Worm (Caenorhabditis elegans) whole organism, L4 larva: ENCODE data around the gene W02G9.4.

Experiments
- D1046.2 ChIP-seq: fragments of 200-800 bp; sonication (Bioruptor generic); IDR thresholded peaks from 2 replicates; pipeline ENCODE4 v1.3.6; 2022; ENCODE audit warnings: missing genetic modification characterization, missing compliant biosample characterization
- F26F4.8 ChIP-seq: fragments of 200-800 bp; sonication (Bioruptor generic); conservative IDR thresholded peaks from 2 replicates; pipeline ENCODE4 v1.3.6; 2022; ENCODE audit warnings: missing genetic modification characterization, missing compliant biosample characterization
- F37D6.2 ChIP-seq: sonication (generic microtip); optimal IDR thresholded peaks from 2 replicates; lab custom pipeline; 2016; ENCODE audit warnings: mild to moderate bottlenecking, missing genetic modification characterization, missing compliant biosample characterization
- T20F7.1 ChIP-seq: fragments of 200-800 bp; sonication (Bioruptor generic); optimal IDR thresholded peaks from 2 replicates; lab custom pipeline; 2018; ENCODE audit warnings: mild to moderate bottlenecking, missing genetic modification characterization, missing compliant biosample characterization
- Y48G9A.11 ChIP-seq: fragments of 200-800 bp; sonication (Bioruptor generic); IDR thresholded peaks from 2 replicates; pipeline ENCODE4 v1.3.6; 2022; ENCODE audit warnings: missing genetic modification reagents, missing genetic modification characterization, missing compliant biosample characterization
- Y5F2A.4 ChIP-seq: fragments of 200-800 bp; sonication (Bioruptor generic); optimal IDR thresholded peaks from 2 replicates; lab custom pipeline; 2018; ENCODE audit warnings: mild to moderate bottlenecking, missing genetic modification characterization, missing compliant biosample characterization
- aly-2 ChIP-seq: sonication (generic microtip); optimal IDR thresholded peaks from 2 replicates; lab custom pipeline; 2018; ENCODE audit warnings: missing biosample characterization, missing genetic modification characterization
- ceh-20 ChIP-seq: fragments of 200-800 bp; sonication (Bioruptor generic); IDR thresholded peaks from 2 replicates; pipeline ENCODE4 v1.3.6; 2022; ENCODE audit warnings: missing genetic modification reagents, missing genetic modification characterization, missing compliant biosample characterization
- ceh-44 ChIP-seq: fragments of 200-800 bp; sonication (Bioruptor generic); IDR thresholded peaks from 2 replicates; pipeline ENCODE4 v1.3.6; 2022; ENCODE audit warnings: missing genetic modification reagents, missing genetic modification characterization, missing compliant biosample characterization
- ceh-82 ChIP-seq: sonication (generic microtip); optimal IDR thresholded peaks from 2 replicates; lab custom pipeline; 2017; ENCODE audit warnings: missing biosample characterization, missing genetic modification characterization
- ces-1 ChIP-seq: fragments of 150-350 bp; sonication (generic microtip); optimal IDR thresholded peaks from 4 replicates; lab custom pipeline; 2014; ENCODE audit warnings: missing biosample characterization, missing genetic modification reagents, missing genetic modification characterization
- ctbp-1 ChIP-seq: fragments of 200-800 bp; sonication (Bioruptor generic); IDR thresholded peaks from 2 replicates; pipeline ENCODE4 v1.3.6; 2022; ENCODE audit warnings: missing genetic modification reagents, missing genetic modification characterization, missing compliant biosample characterization
- daf-12 ChIP-seq: fragments of 150-350 bp; optimal IDR thresholded peaks from 2 replicates; lab custom pipeline; 2014; ENCODE audit warnings: missing biosample characterization, missing genetic modification reagents, missing genetic modification characterization
- daf-16 ChIP-seq, 3 experiments: sonication (generic microtip); optimal IDR thresholded peaks; 2 replicates each; lab custom pipeline; 2016 to 2017; ENCODE audit warnings: missing genetic modification characterization in 3 of 3, missing genetic modification reagents in 3 of 3, mild to moderate bottlenecking in 2 of 3, missing compliant biosample characterization in 2 of 3, missing biosample characterization in 1 of 3, moderate library complexity in 1 of 3
- daf-8 ChIP-seq: fragments of 200-800 bp; sonication (Bioruptor generic); IDR thresholded peaks from 2 replicates; pipeline ENCODE4 v1.3.6; 2022; ENCODE audit warnings: missing genetic modification characterization, missing compliant biosample characterization
- dmd-6 ChIP-seq: fragments of 200-800 bp; sonication (Bioruptor generic); IDR thresholded peaks from 2 replicates; pipeline ENCODE4 v1.3.6; 2022; ENCODE audit warnings: missing genetic modification reagents, missing genetic modification characterization, missing compliant biosample characterization
- dmd-9 ChIP-seq: fragments of 200-800 bp; sonication (Bioruptor generic); IDR thresholded peaks from 2 replicates; pipeline ENCODE4 v1.3.6; 2022; ENCODE audit warnings: missing genetic modification reagents, missing genetic modification characterization, missing compliant biosample characterization
- dpl-1 ChIP-seq: fragments of 150-350 bp; optimal IDR thresholded peaks from 2 replicates; lab custom pipeline; 2014; ENCODE audit warnings: missing biosample characterization, missing genetic modification reagents, missing genetic modification characterization
- dve-1 ChIP-seq: sonication (generic microtip); optimal IDR thresholded peaks from 2 replicates; lab custom pipeline; 2017; ENCODE audit warnings: antibody characterized with exemption, mild to moderate bottlenecking, missing genetic modification characterization, missing compliant biosample characterization; ENCODE audit not compliant: insufficient read depth
- fkh-10 ChIP-seq: fragments of 150-350 bp; optimal IDR thresholded peaks from 2 replicates; lab custom pipeline; 2014; ENCODE audit warnings: missing biosample characterization, missing genetic modification reagents, missing genetic modification characterization
- gei-8 ChIP-seq: fragments of 200-800 bp; sonication (Bioruptor generic); optimal IDR thresholded peaks from 2 replicates; lab custom pipeline; 2018; ENCODE audit warnings: mild to moderate bottlenecking, missing genetic modification characterization, missing compliant biosample characterization
- hlh-11 ChIP-seq: fragments of 200-800 bp; sonication (Bioruptor generic); optimal IDR thresholded peaks from 2 replicates; lab custom pipeline; 2018; ENCODE audit warnings: mild to moderate bottlenecking, missing genetic modification characterization, missing compliant biosample characterization
- hlh-30 ChIP-seq: sonication (generic microtip); optimal IDR thresholded peaks from 2 replicates; lab custom pipeline; 2017; ENCODE audit warnings: antibody characterized with exemption, mild to moderate bottlenecking, missing genetic modification characterization, missing compliant biosample characterization; ENCODE audit not compliant: insufficient read depth
- hmg-1.1 ChIP-seq: fragments of 200-800 bp; sonication (Bioruptor generic); IDR thresholded peaks from 2 replicates; pipeline ENCODE4 v1.3.6; 2022; ENCODE audit warnings: missing genetic modification reagents, missing genetic modification characterization, missing compliant biosample characterization
- jun-1 ChIP-seq: fragments of 150-350 bp; optimal IDR thresholded peaks from 2 replicates; lab custom pipeline; 2014; ENCODE audit warnings: missing biosample characterization, missing genetic modification reagents, missing genetic modification characterization
- lin-13 ChIP-seq: fragments of 150-350 bp; optimal IDR thresholded peaks from 2 replicates; lab custom pipeline; 2014; ENCODE audit warnings: missing biosample characterization, missing genetic modification reagents, missing genetic modification characterization
- lin-29 ChIP-seq: fragments of 200-800 bp; sonication (Bioruptor generic); IDR thresholded peaks from 2 replicates; pipeline ENCODE4 v1.3.6; 2022; ENCODE audit warnings: missing genetic modification reagents, missing genetic modification characterization, missing compliant biosample characterization
- lsy-2 ChIP-seq, 2 experiments: fragments of 150-350 bp in 1 of 2; sonication (generic microtip) in 1 of 2; optimal IDR thresholded peaks; 2 replicates each; lab custom pipeline; 2014 to 2017; ENCODE audit warnings: missing biosample characterization in 2 of 2, missing genetic modification characterization in 2 of 2
- madf-5 ChIP-seq, 2 experiments: fragments of 200-800 bp; sonication (Bioruptor generic); IDR thresholded peaks; 2 replicates each; pipeline ENCODE4 v1.3.6; 2022; ENCODE audit warnings: missing compliant biosample characterization in 2 of 2, missing genetic modification characterization in 2 of 2
- mdt-29 ChIP-seq: fragments of 200-800 bp; sonication (Bioruptor generic); IDR thresholded peaks from 2 replicates; pipeline ENCODE4 v1.3.6; 2022; ENCODE audit warnings: missing genetic modification reagents, missing genetic modification characterization, missing compliant biosample characterization
- mep-1 ChIP-seq: fragments of 150-350 bp; sonication (generic microtip); optimal IDR thresholded peaks from 3 replicates; lab custom pipeline; 2014; ENCODE audit warnings: missing biosample characterization, missing genetic modification characterization
- mes-2 ChIP-seq: sonication (generic microtip); optimal IDR thresholded peaks from 2 replicates; lab custom pipeline; 2016; ENCODE audit warnings: missing genotype, mild to moderate bottlenecking, missing genetic modification characterization, missing compliant biosample characterization; ENCODE audit not compliant: poor library complexity, severe bottlenecking
- nhr-10 ChIP-seq: fragments of 150-350 bp; optimal IDR thresholded peaks from 2 replicates; lab custom pipeline; 2014; ENCODE audit warnings: missing biosample characterization, missing genetic modification characterization
- nhr-11 ChIP-seq: fragments of 150-350 bp; optimal IDR thresholded peaks from 2 replicates; lab custom pipeline; 2014; ENCODE audit warnings: missing biosample characterization, missing genetic modification characterization
- nhr-111 ChIP-seq: fragments of 200-800 bp; sonication (Bioruptor generic); optimal IDR thresholded peaks from 2 replicates; lab custom pipeline; 2018; ENCODE audit warnings: mild to moderate bottlenecking, missing genetic modification characterization, missing compliant biosample characterization
- nhr-42 ChIP-seq: fragments of 200-800 bp; sonication (Bioruptor generic); IDR thresholded peaks from 2 replicates; pipeline ENCODE4 v1.3.6; 2022; ENCODE audit warnings: missing genetic modification characterization, missing compliant biosample characterization
- nhr-48 ChIP-seq: sonication (generic microtip); optimal IDR thresholded peaks from 2 replicates; lab custom pipeline; 2016; ENCODE audit warnings: mild to moderate bottlenecking, missing genetic modification characterization, missing compliant biosample characterization
- nhr-6 ChIP-seq: fragments of 150-350 bp; optimal IDR thresholded peaks from 2 replicates; lab custom pipeline; 2014; ENCODE audit warnings: missing biosample characterization, missing genetic modification characterization
- nhr-76 ChIP-seq: fragments of 150-350 bp; optimal IDR thresholded peaks from 2 replicates; lab custom pipeline; 2014; ENCODE audit warnings: missing biosample characterization, missing genetic modification characterization
- nhr-77 ChIP-seq: fragments of 150-350 bp; optimal IDR thresholded peaks from 2 replicates; lab custom pipeline; 2014; ENCODE audit warnings: missing biosample characterization, missing genetic modification characterization
- pha-4 ChIP-seq, 2 experiments: fragments of 150-350 bp in 1 of 2; fragments of 200-800 bp in 1 of 2; sonication (Bioruptor generic) in 1 of 2; IDR thresholded peaks in 1 of 2; optimal IDR thresholded peaks in 1 of 2; 2 replicates each; pipeline versions ENCODE4 v1.3.6 to Lab custom; 2014 to 2022; ENCODE audit warnings: missing genetic modification characterization in 2 of 2, missing genetic modification reagents in 2 of 2, missing biosample characterization in 1 of 2, missing compliant biosample characterization in 1 of 2
- php-3 ChIP-seq: fragments of 200-800 bp; sonication (Bioruptor generic); IDR thresholded peaks from 2 replicates; pipeline ENCODE4 v1.3.6; 2022; ENCODE audit warnings: missing genetic modification reagents, missing genetic modification characterization, missing compliant biosample characterization
- rbr-2 ChIP-seq: sonication (generic microtip); optimal IDR thresholded peaks from 2 replicates; lab custom pipeline; 2016; ENCODE audit warnings: missing genotype, missing genetic modification characterization, missing compliant biosample characterization
- saeg-2 ChIP-seq: fragments of 200-800 bp; sonication (Bioruptor generic); IDR thresholded peaks from 2 replicates; pipeline ENCODE4 v1.3.6; 2022; ENCODE audit warnings: missing genetic modification reagents, missing genetic modification characterization, missing compliant biosample characterization
- skn-1 ChIP-seq: fragments of 150-350 bp; optimal IDR thresholded peaks from 2 replicates; lab custom pipeline; 2014; ENCODE audit warnings: missing biosample characterization, missing genetic modification characterization
- spr-1 ChIP-seq: sonication (generic microtip); optimal IDR thresholded peaks from 2 replicates; lab custom pipeline; 2016; ENCODE audit warnings: mild to moderate bottlenecking, missing genetic modification characterization, missing compliant biosample characterization
- spr-3 ChIP-seq: fragments of 200-800 bp; sonication (Bioruptor generic); optimal IDR thresholded peaks from 2 replicates; lab custom pipeline; 2018; ENCODE audit warnings: mild to moderate bottlenecking, missing genetic modification characterization, missing compliant biosample characterization
- tag-97 ChIP-seq: fragments of 200-800 bp; sonication (Bioruptor generic); IDR thresholded peaks from 2 replicates; pipeline ENCODE4 v1.3.6; 2022; ENCODE audit warnings: missing genetic modification characterization, missing compliant biosample characterization
- tra-1 ChIP-seq: fragments of 200-800 bp; sonication (Bioruptor generic); IDR thresholded peaks from 2 replicates; pipeline ENCODE4 v1.3.6; 2022; ENCODE audit warnings: missing genetic modification reagents, missing genetic modification characterization, missing compliant biosample characterization
- zfp-2 ChIP-seq: sonication (generic microtip); optimal IDR thresholded peaks from 2 replicates; lab custom pipeline; 2016; ENCODE audit warnings: mild to moderate bottlenecking, missing genetic modification characterization, missing compliant biosample characterization
- zip-11 ChIP-seq: fragments of 200-800 bp; sonication (Bioruptor generic); IDR thresholded peaks from 2 replicates; pipeline ENCODE4 v1.3.6; 2022; ENCODE audit warnings: missing genetic modification characterization, missing compliant biosample characterization

The W02G9.4 gene

ce11 chrV:2672603-2673002 is 5.9 kb downstream of the W02G9.4 start, which contains the start of gene W02G9.3 (continued):
- TF ChIP-seq lin-13 (GFP tag; lab: Kevin White, UChicago) (peak; percentile 86), nhr-76 (no peak), nhr-48 (no peak), rbr-2 (tag; lab: Kevin White, UChicago) (peak; percentile 68), nhr-111 (GFP tag; lab: Kevin White, UChicago) (no peak), nhr-11 (tag; lab: Kevin White, UChicago) (peak; percentile 96), dmd-6 (GFP tag; lab: Robert Waterston, UW) (peak; percentile 24; the same call in 1 of the 2 replicates), F26F4.8 (no peak), hlh-30 (tag; lab: Kevin White, UChicago) (peak; percentile 41), Y5F2A.4 (GFP tag; lab: Kevin White, UChicago) (no peak), nhr-10 (no peak), zip-11 (GFP tag; lab: Robert Waterston, UW) (no peak), skn-1 (tag; lab: Kevin White, UChicago) (no peak), spr-3 (GFP tag; lab: Kevin White, UChicago) (no peak), dmd-9 (no peak), ceh-82 (tag; lab: Kevin White, UChicago) (no peak), hlh-11 (tag; lab: Kevin White, UChicago) (peak; percentile 3), T20F7.1 (no peak), gei-8 (no peak), ces-1 (no peak), tag-97 (GFP tag; lab: Robert Waterston, UW) (no peak), daf-16 (GFP tag; optimal IDR thresholded peaks at IDR 0.05; lab: Kevin White, UChicago) (no peak), daf-16 (tag; optimal IDR thresholded peaks at IDR 0.05; lab: Kevin White, UChicago) (peak; percentile 56), zfp-2 (tag; lab: Kevin White, UChicago) (no peak), D1046.2 (GFP tag; lab: Robert Waterston, UW) (no peak), hmg-1.1 (GFP tag; lab: Robert Waterston, UW) (peak; percentile 36; the same call in 1 of the 2 replicates), tra-1 (GFP tag; lab: Robert Waterston, UW) (no peak), jun-1 (tag; lab: Kevin White, UChicago) (no peak), Y48G9A.11 (GFP tag; lab: Robert Waterston, UW) (0 out of 2 replicates have a peak, but pooled peaks have one; percentile 31), mdt-29 (GFP tag; lab: Robert Waterston, UW) (no peak), mep-1 (tag; lab: Kevin White, UChicago) (peak; percentile 70), nhr-42 (GFP tag; lab: Robert Waterston, UW) (no peak), mes-2 (tag; lab: Kevin White, UChicago) (peak; percentile 90), spr-1 (tag; lab: Kevin White, UChicago) (no peak), daf-8 (GFP tag; lab: Robert Waterston, UW) (no peak), php-3 (no peak), ctbp-1 (GFP tag; lab: Robert Waterston, UW) (no peak), madf-5 (GFP tag; IDR thresholded peaks at IDR 0.05; lab: Robert Waterston, UW) (no peak), nhr-6 (tag; lab: Kevin White, UChicago) (peak; percentile 22)

ce11 chrV:2673807-2674206 is 7.1 kb downstream of the W02G9.4 start:
- TF ChIP-seq dve-1 (tag; lab: Kevin White, UChicago) (peak; percentile 30), dpl-1 (GFP tag; lab: Kevin White, UChicago) (no peak), pha-4 (GFP tag; IDR thresholded peaks at IDR 0.05; lab: Robert Waterston, UW) (peak; percentile 73), pha-4 (tag; optimal IDR thresholded peaks at IDR 0.05; lab: Kevin White, UChicago) (no peak), ceh-44 (GFP tag; lab: Robert Waterston, UW) (no peak), saeg-2 (GFP tag; lab: Robert Waterston, UW) (no peak), aly-2 (no peak), nhr-76 (no peak), ceh-20 (GFP tag; lab: Robert Waterston, UW) (no peak), lsy-2 (tag; optimal IDR thresholded peaks at IDR 0.05; lab: Kevin White, UChicago) (peak in 1 of 2 experiments; percentile 55), lin-29 (GFP tag; lab: Robert Waterston, UW) (no peak), F37D6.2 (no peak), fkh-10 (no peak), dmd-9 (no peak), nhr-77 (tag; lab: Kevin White, UChicago) (no peak), daf-16 (GFP tag; optimal IDR thresholded peaks at IDR 0.05; lab: Kevin White, UChicago) (peak in 1 of 2 experiments; percentile 20), daf-16 (tag; optimal IDR thresholded peaks at IDR 0.05; lab: Kevin White, UChicago) (peak; percentile 85), php-3 (peak; percentile 57; the same call in 1 of the 2 replicates), daf-12 (tag; lab: Kevin White, UChicago) (no peak)
